Fruit fly (Drosophila melanogaster) whole organism, wandering third instar larva: ENCODE measurements around the gene CG42521.

Source experiments
- Abd-B ChIP-seq: fragments of >200 bp; optimal IDR thresholded peaks from 2 replicates; lab custom pipeline; 2017; ENCODE audit warnings: missing biosample characterization, missing genetic modification characterization
- Hnf4 ChIP-seq: fragments of 200-800 bp; sonication (Bioruptor generic); optimal IDR thresholded peaks from 2 replicates; lab custom pipeline; 2016; ENCODE audit warnings: missing biosample characterization, mild to moderate bottlenecking, missing genetic modification characterization
- Vsx2 ChIP-seq: fragments of 200-300, 225-300 bp; sonication (Bioruptor generic); optimal IDR thresholded peaks from 2 replicates; lab custom pipeline; 2018; ENCODE audit warnings: missing biosample characterization, missing genetic modification characterization; ENCODE audit not compliant: partially characterized antibody

DNA sequence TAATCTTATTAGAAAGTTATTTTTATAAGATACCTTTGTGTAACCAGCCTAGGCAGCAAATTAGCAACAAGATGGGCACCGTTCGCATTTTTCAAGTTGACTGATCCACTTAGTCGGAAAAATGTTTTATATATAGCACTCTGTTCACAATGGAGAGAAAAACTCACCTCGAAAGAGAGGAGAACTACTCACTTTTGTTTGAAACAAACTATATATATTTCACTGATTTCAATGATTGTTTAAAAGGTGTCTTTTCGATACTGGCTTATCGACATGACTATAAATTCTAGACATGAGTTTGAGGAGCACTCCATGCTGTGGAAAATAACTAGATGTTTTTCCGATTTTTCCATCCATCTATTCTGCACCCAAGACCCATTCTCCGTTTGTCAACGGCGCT is at the start of gene CG42521:
- TF ChIP-seq Vsx2 (GFP tag; lab: Kevin White, UChicago): no peak
- no peak for TF ChIP-seq Hnf4 (GFP tag; lab: Kevin White, UChicago)
- TF ChIP-seq Abd-B (GFP tag; lab: Kevin White, UChicago): no peak
